Worm (Caenorhabditis elegans) whole organism, young adult: ENCODE data around the gene nspb-12.

Experiments
- B0019.2 ChIP-seq: fragments of 200-800 bp; sonication (Bioruptor generic); conservative IDR thresholded peaks from 2 replicates; pipeline ENCODE4 v1.3.6; 2022; ENCODE audit warnings: missing genetic modification reagents, missing genetic modification characterization, missing compliant biosample characterization
- B0035.1 ChIP-seq: sonication (generic microtip); optimal IDR thresholded peaks from 2 replicates; lab custom pipeline; 2016; ENCODE audit warnings: missing genetic modification characterization, mild to moderate bottlenecking, missing compliant biosample characterization, missing genotype, missing genetic modification reagents
- B0261.1 ChIP-seq: sonication (generic microtip); optimal IDR thresholded peaks from 2 replicates; lab custom pipeline; 2016; ENCODE audit warnings: mild to moderate bottlenecking, missing genetic modification characterization, moderate library complexity, missing compliant biosample characterization
- C06A6.2 ChIP-seq: fragments of 200-800 bp; sonication (Bioruptor generic); conservative IDR thresholded peaks from 2 replicates; pipeline ENCODE4 v1.3.6; 2022; ENCODE audit warnings: missing genetic modification characterization, missing compliant biosample characterization
- F10E7.11 ChIP-seq: sonication (generic microtip); optimal IDR thresholded peaks from 2 replicates; lab custom pipeline; 2017; ENCODE audit warnings: mild to moderate bottlenecking, missing genetic modification characterization, moderate library complexity, missing compliant biosample characterization
- F22D6.2 ChIP-seq: sonication (generic microtip); optimal IDR thresholded peaks from 2 replicates; lab custom pipeline; 2016; ENCODE audit warnings: mild to moderate bottlenecking, missing genetic modification characterization, missing compliant biosample characterization
- F37B4.10 ChIP-seq: fragments of 200-800 bp; sonication (Bioruptor generic); IDR thresholded peaks from 2 replicates; pipeline ENCODE4 v1.3.6; 2022; ENCODE audit warnings: missing genetic modification characterization, missing compliant biosample characterization
- F49E8.2 ChIP-seq: sonication (generic microtip); optimal IDR thresholded peaks from 3 replicates; lab custom pipeline; 2017; ENCODE audit warnings: missing genetic modification characterization, mild to moderate bottlenecking, missing compliant biosample characterization, antibody characterized with exemption, moderate library complexity; ENCODE audit not compliant: insufficient read depth
- F55B11.4 ChIP-seq: sonication (generic microtip); optimal IDR thresholded peaks from 2 replicates; lab custom pipeline; 2016; ENCODE audit warnings: missing compliant biosample characterization, missing genetic modification characterization, borderline replicate concordance; ENCODE audit not compliant: insufficient read depth
- K11D2.4 ChIP-seq: fragments of 200-800 bp; sonication (Bioruptor generic); IDR thresholded peaks from 2 replicates; pipeline ENCODE4 v1.3.6; 2022; ENCODE audit warnings: missing genetic modification reagents, missing genetic modification characterization, missing compliant biosample characterization
- Y79H2A.3 ChIP-seq: fragments of 200-800 bp; sonication (Bioruptor generic); conservative IDR thresholded peaks from 2 replicates; pipeline ENCODE4 v1.3.6; 2022; ENCODE audit warnings: missing genetic modification reagents, missing genetic modification characterization, missing compliant biosample characterization
- Y95B8A.8 ChIP-seq: fragments of 200-800 bp; sonication (Bioruptor generic); IDR thresholded peaks from 2 replicates; pipeline ENCODE4 v1.3.6; 2022; ENCODE audit warnings: missing genetic modification reagents, missing genetic modification characterization, missing compliant biosample characterization
- ZK185.1 ChIP-seq: sonication (generic microtip); optimal IDR thresholded peaks from 2 replicates; lab custom pipeline; 2016; ENCODE audit warnings: mild to moderate bottlenecking, missing genetic modification characterization, missing compliant biosample characterization; ENCODE audit not compliant: poor library complexity, severe bottlenecking
- akir-1 ChIP-seq: fragments of 200-800 bp; sonication (Bioruptor generic); optimal IDR thresholded peaks from 2 replicates; lab custom pipeline; 2018; ENCODE audit warnings: mild to moderate bottlenecking, missing genetic modification characterization, moderate library complexity, missing compliant biosample characterization
- attf-5 ChIP-seq: fragments of 200-800 bp; sonication (Bioruptor generic); optimal IDR thresholded peaks from 2 replicates; lab custom pipeline; 2018; ENCODE audit warnings: mild to moderate bottlenecking, missing genetic modification characterization, missing compliant biosample characterization
- attf-6 ChIP-seq: fragments of 200-800 bp; sonication (Bioruptor generic); IDR thresholded peaks from 2 replicates; pipeline ENCODE4 v1.3.6; 2022; ENCODE audit warnings: missing genetic modification reagents, missing genetic modification characterization, missing compliant biosample characterization
- ceh-100 ChIP-seq: fragments of 200-800 bp; sonication (Bioruptor generic); IDR thresholded peaks from 2 replicates; pipeline ENCODE4 v1.3.6; 2022; ENCODE audit warnings: missing genetic modification reagents, missing genetic modification characterization, missing compliant biosample characterization
- ceh-27 ChIP-seq: fragments of 200-800 bp; sonication (Bioruptor generic); optimal IDR thresholded peaks from 2 replicates; lab custom pipeline; 2018; ENCODE audit warnings: mild to moderate bottlenecking, missing genetic modification characterization, moderate library complexity, missing compliant biosample characterization
- ceh-40 ChIP-seq: fragments of 200-800 bp; sonication (Bioruptor generic); IDR thresholded peaks from 2 replicates; pipeline ENCODE4 v1.3.6; 2022; ENCODE audit warnings: missing genetic modification characterization, missing compliant biosample characterization
- efl-1 ChIP-seq: fragments of 150-350 bp; optimal IDR thresholded peaks from 2 replicates; lab custom pipeline; 2014; ENCODE audit warnings: missing biosample characterization, missing genetic modification reagents, missing genetic modification characterization
- egl-18 ChIP-seq: fragments of 200-800 bp; sonication (Bioruptor generic); IDR thresholded peaks from 2 replicates; pipeline ENCODE4 v1.3.6; 2022; ENCODE audit warnings: missing genetic modification reagents, missing genetic modification characterization, missing compliant biosample characterization
- him-1 ChIP-seq: sonication (generic microtip); optimal IDR thresholded peaks from 2 replicates; lab custom pipeline; 2016; ENCODE audit warnings: missing genotype, missing genetic modification reagents, missing genetic modification characterization, missing compliant biosample characterization
- hlh-12 ChIP-seq: sonication (generic microtip); optimal IDR thresholded peaks from 2 replicates; lab custom pipeline; 2016; ENCODE audit warnings: missing genetic modification characterization, missing compliant biosample characterization
- let-607 ChIP-seq, 2 experiments: fragments of 200-800 bp in 1 of 2; sonication (Bioruptor generic) in 1 of 2; sonication (generic microtip) in 1 of 2; optimal IDR thresholded peaks; 2 replicates each; lab custom pipeline; 2016 to 2018; ENCODE audit warnings: mild to moderate bottlenecking in 2 of 2, missing compliant biosample characterization in 2 of 2, missing genetic modification characterization in 2 of 2, moderate library complexity in 2 of 2, missing genotype in 1 of 2
- lin-40 ChIP-seq: sonication (generic microtip); optimal IDR thresholded peaks from 2 replicates; lab custom pipeline; 2016; ENCODE audit warnings: missing genetic modification characterization, mild to moderate bottlenecking, missing compliant biosample characterization, missing genotype, missing genetic modification reagents
- lin-54 ChIP-seq: fragments of 200-800 bp; sonication (Bioruptor generic); optimal IDR thresholded peaks from 2 replicates; lab custom pipeline; 2018; ENCODE audit warnings: mild to moderate bottlenecking, missing genetic modification characterization, missing compliant biosample characterization
- lsl-1 ChIP-seq: fragments of 200-800 bp; sonication (Bioruptor generic); optimal IDR thresholded peaks from 2 replicates; lab custom pipeline; 2018; ENCODE audit warnings: mild to moderate bottlenecking, missing genetic modification characterization, moderate library complexity, missing compliant biosample characterization
- lsy-27 ChIP-seq: sonication (generic microtip); optimal IDR thresholded peaks from 2 replicates; lab custom pipeline; 2017; ENCODE audit warnings: missing genetic modification characterization, mild to moderate bottlenecking, missing compliant biosample characterization, antibody characterized with exemption, missing genotype, borderline replicate concordance; ENCODE audit not compliant: insufficient read depth
- madf-6 ChIP-seq: fragments of 200-800 bp; sonication (Bioruptor generic); IDR thresholded peaks from 2 replicates; pipeline ENCODE4 v1.3.6; 2022; ENCODE audit warnings: missing genetic modification reagents, missing genetic modification characterization, missing compliant biosample characterization
- madf-8 ChIP-seq: fragments of 200-800 bp; sonication (Bioruptor generic); conservative IDR thresholded peaks from 2 replicates; pipeline ENCODE4 v1.3.6; 2022; ENCODE audit warnings: missing genetic modification reagents, missing genetic modification characterization, missing compliant biosample characterization
- mcd-1 ChIP-seq: fragments of 200-800 bp; sonication (Bioruptor generic); IDR thresholded peaks from 2 replicates; pipeline ENCODE4 v1.3.6; 2022; ENCODE audit warnings: missing genetic modification reagents, missing genetic modification characterization, missing compliant biosample characterization
- mes-4 ChIP-seq: sonication (generic microtip); optimal IDR thresholded peaks from 2 replicates; lab custom pipeline; 2016; ENCODE audit warnings: missing genotype, missing genetic modification characterization, missing compliant biosample characterization
- mxl-1 ChIP-seq: sonication (generic microtip); optimal IDR thresholded peaks from 2 replicates; lab custom pipeline; 2016; ENCODE audit warnings: missing genetic modification characterization, missing compliant biosample characterization
- nfya-1 ChIP-seq: sonication (generic microtip); optimal IDR thresholded peaks from 2 replicates; lab custom pipeline; 2017; ENCODE audit warnings: antibody characterized with exemption, missing compliant biosample characterization, missing genetic modification characterization, borderline replicate concordance; ENCODE audit not compliant: insufficient read depth
- nfyb-1 ChIP-seq: fragments of 200-800 bp; sonication (Bioruptor generic); IDR thresholded peaks from 2 replicates; pipeline ENCODE4 v1.3.6; 2022; ENCODE audit warnings: missing genetic modification reagents, missing genetic modification characterization, missing compliant biosample characterization
- nhr-27 ChIP-seq: fragments of 200-800 bp; sonication (Bioruptor generic); optimal IDR thresholded peaks from 2 replicates; lab custom pipeline; 2018; ENCODE audit warnings: mild to moderate bottlenecking, missing genetic modification characterization, moderate library complexity, missing compliant biosample characterization
- nhr-90 ChIP-seq: sonication (generic microtip); optimal IDR thresholded peaks from 2 replicates; lab custom pipeline; 2016; ENCODE audit warnings: missing genotype, mild to moderate bottlenecking, missing genetic modification characterization, missing compliant biosample characterization
- pbrm-1 ChIP-seq: fragments of 200-800 bp; sonication (Bioruptor generic); IDR thresholded peaks from 2 replicates; pipeline ENCODE4 v1.3.6; 2022; ENCODE audit warnings: missing genetic modification reagents, missing genetic modification characterization, missing compliant biosample characterization
- rcor-1 ChIP-seq: fragments of 200-800 bp; sonication (Bioruptor generic); IDR thresholded peaks from 2 replicates; pipeline ENCODE4 v1.3.6; 2022; ENCODE audit warnings: missing genetic modification reagents, missing genetic modification characterization, missing compliant biosample characterization
- rec-8 ChIP-seq, 2 experiments: sonication (generic microtip); optimal IDR thresholded peaks; 2 replicates each; lab custom pipeline; 2016; ENCODE audit warnings: mild to moderate bottlenecking in 2 of 2, missing genetic modification characterization in 2 of 2, missing genetic modification reagents in 2 of 2, missing genotype in 2 of 2, missing biosample characterization in 1 of 2, missing compliant biosample characterization in 1 of 2, moderate library complexity in 1 of 2
- snpc-1.3 ChIP-seq: sonication (generic microtip); optimal IDR thresholded peaks from 2 replicates; lab custom pipeline; 2017; ENCODE audit warnings: missing genetic modification characterization, mild to moderate bottlenecking, missing compliant biosample characterization, antibody characterized with exemption, moderate library complexity, missing genotype, missing genetic modification reagents; ENCODE audit not compliant: insufficient read depth
- snpc-3.4 ChIP-seq: sonication (generic microtip); optimal IDR thresholded peaks from 2 replicates; lab custom pipeline; 2017; ENCODE audit warnings: missing genetic modification characterization, mild to moderate bottlenecking, missing compliant biosample characterization, antibody characterized with exemption, moderate library complexity, missing genotype, missing genetic modification reagents
- tbp1 ChIP-seq: fragments of 200-800 bp; sonication (Bioruptor generic); optimal IDR thresholded peaks from 2 replicates; lab custom pipeline; 2018; ENCODE audit warnings: mild to moderate bottlenecking, missing genetic modification characterization, missing compliant biosample characterization
- unc-62 ChIP-seq: fragments of 150-350 bp; optimal IDR thresholded peaks from 2 replicates; lab custom pipeline; 2014; ENCODE audit warnings: missing biosample characterization, missing genetic modification reagents, missing genetic modification characterization
- xnd-1 ChIP-seq: sonication (generic microtip); optimal IDR thresholded peaks from 2 replicates; lab custom pipeline; 2016; ENCODE audit warnings: missing genotype, missing genetic modification reagents, missing genetic modification characterization, missing compliant biosample characterization
- zim-3 ChIP-seq: sonication (generic microtip); optimal IDR thresholded peaks from 2 replicates; lab custom pipeline; 2017; ENCODE audit warnings: mild to moderate bottlenecking, missing genetic modification characterization, moderate library complexity, missing compliant biosample characterization
- ztf-26 ChIP-seq: sonication (generic microtip); optimal IDR thresholded peaks from 2 replicates; lab custom pipeline; 2017; ENCODE audit warnings: missing genetic modification characterization, missing compliant biosample characterization
- ztf-28 ChIP-seq: fragments of 200-800 bp; sonication (Bioruptor generic); IDR thresholded peaks from 2 replicates; pipeline ENCODE4 v1.3.6; 2022; ENCODE audit warnings: missing genetic modification reagents, missing genetic modification characterization, missing compliant biosample characterization

nspb-12 gene

DNA sequence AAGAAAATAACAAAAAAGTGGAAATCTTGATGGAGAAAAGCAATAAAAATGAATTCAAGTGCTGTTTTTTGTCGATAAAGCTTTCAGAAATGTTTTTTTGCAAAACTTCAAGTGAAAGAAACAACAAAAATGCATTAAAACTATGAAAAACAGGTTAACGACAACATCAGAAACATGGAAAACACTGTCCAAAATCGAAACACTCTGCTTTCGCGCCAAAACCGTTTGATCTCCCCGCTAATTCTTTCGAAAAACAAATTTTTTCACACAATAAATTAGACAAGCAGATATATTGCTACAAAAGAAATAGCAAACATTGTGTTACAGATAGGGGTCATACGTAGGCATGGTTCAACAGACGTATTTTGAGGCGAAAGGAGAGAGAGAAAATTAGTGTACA lies 26.8 kb downstream of the nspb-12 start:
- no peak for TF ChIP-seq hlh-12 (tag; lab: Kevin White, UChicago)
- TF ChIP-seq C06A6.2 (GFP tag; lab: Robert Waterston, UW): no peak
- no peak for TF ChIP-seq unc-62 (GFP tag; lab: Kevin White, UChicago)
- TF ChIP-seq F37B4.10 (GFP tag; lab: Robert Waterston, UW): no peak
- no peak for TF ChIP-seq attf-6 (GFP tag; lab: Robert Waterston, UW)
- TF ChIP-seq lin-40: no peak
- TF ChIP-seq ZK185.1 (tag; lab: Kevin White, UChicago): no peak
- TF ChIP-seq mes-4: no peak
- no peak for TF ChIP-seq lin-54 (GFP tag; lab: Kevin White, UChicago)
- TF ChIP-seq him-1: no peak
- TF ChIP-seq F22D6.2 (tag; lab: Kevin White, UChicago): no peak
- TF ChIP-seq zim-3 (tag; lab: Kevin White, UChicago): no peak
- TF ChIP-seq snpc-1.3 (tag; lab: Kevin White, UChicago): no peak
- no peak for TF ChIP-seq nhr-90 (tag; lab: Kevin White, UChicago)
- peak; percentile 79 for TF ChIP-seq madf-6 (GFP tag; lab: Robert Waterston, UW)
- no peak for TF ChIP-seq nfyb-1 (GFP tag; lab: Robert Waterston, UW)
- no peak for TF ChIP-seq tbp1 (GFP tag; lab: Kevin White, UChicago)
- no peak for TF ChIP-seq B0019.2 (GFP tag; lab: Robert Waterston, UW)
- TF ChIP-seq pbrm-1: no peak
- no peak for TF ChIP-seq rec-8 (tag; optimal IDR thresholded peaks at IDR 0.05; lab: Kevin White, UChicago)
- TF ChIP-seq mcd-1 (GFP tag; lab: Robert Waterston, UW): no peak
- no peak for TF ChIP-seq akir-1 (GFP tag; lab: Kevin White, UChicago)
- peak; percentile 80 for TF ChIP-seq efl-1
- no peak for TF ChIP-seq B0261.1 (tag; lab: Kevin White, UChicago)
- no peak for TF ChIP-seq ceh-40 (GFP tag; lab: Robert Waterston, UW)
- no peak for TF ChIP-seq snpc-3.4
- no peak for TF ChIP-seq lsy-27 (tag; lab: Kevin White, UChicago)
- TF ChIP-seq B0035.1 (tag; lab: Kevin White, UChicago): no peak
- no peak for TF ChIP-seq Y95B8A.8 (GFP tag; lab: Robert Waterston, UW)
- peak; percentile 67 for TF ChIP-seq F49E8.2 (tag; lab: Kevin White, UChicago)
- no peak for TF ChIP-seq let-607 (tag; optimal IDR thresholded peaks at IDR 0.05; lab: Kevin White, UChicago)
- no peak for TF ChIP-seq ceh-27 (GFP tag; lab: Kevin White, UChicago)
- TF ChIP-seq attf-5 (GFP tag; lab: Kevin White, UChicago): no peak
- TF ChIP-seq xnd-1: peak; percentile 6
- no peak for TF ChIP-seq Y79H2A.3
- TF ChIP-seq nfya-1: no peak
- no peak for TF ChIP-seq nhr-27 (tag; lab: Kevin White, UChicago)
- TF ChIP-seq K11D2.4 (GFP tag; lab: Robert Waterston, UW): no peak
- no peak for TF ChIP-seq F55B11.4
- no peak for TF ChIP-seq ztf-26 (tag; lab: Kevin White, UChicago)
- TF ChIP-seq ceh-100 (GFP tag; lab: Robert Waterston, UW): no peak
- no peak for TF ChIP-seq rcor-1 (GFP tag; lab: Robert Waterston, UW)
- TF ChIP-seq F10E7.11 (tag; lab: Kevin White, UChicago): no peak
- TF ChIP-seq madf-8 (GFP tag; lab: Robert Waterston, UW): 0 out of 2 replicates have a peak, but pooled peaks have one; percentile 10
- TF ChIP-seq egl-18 (GFP tag; lab: Robert Waterston, UW): no peak
- no peak for TF ChIP-seq mxl-1
- TF ChIP-seq ztf-28: no peak
- TF ChIP-seq lsl-1 (GFP tag; lab: Kevin White, UChicago): no peak
